Worm (Caenorhabditis elegans) whole organism, young adult: ENCODE results near the gene srxa-6.

Experiments used
- F33H1.4 ChIP-seq: fragments of 200-800 bp; sonication (Bioruptor generic); IDR thresholded peaks from 2 replicates; pipeline ENCODE4 v1.3.6; 2022; ENCODE audit warnings: missing genetic modification reagents, missing genetic modification characterization, missing compliant biosample characterization
- Y53F4B.3 ChIP-seq: fragments of 200-800 bp; sonication (Bioruptor generic); IDR thresholded peaks from 2 replicates; pipeline ENCODE4 v1.3.6; 2022; ENCODE audit warnings: missing genetic modification reagents, missing genetic modification characterization, missing compliant biosample characterization
- ama-1 ChIP-seq, 3 experiments: fragments of 150-350 bp in 1 of 3; sonication (generic microtip) in 2 of 3; optimal IDR thresholded peaks; 2 replicates each; lab custom pipeline; 2014 to 2018; ENCODE audit warnings: missing biosample characterization in 2 of 3, missing genetic modification characterization in 2 of 3, missing genetic modification reagents in 2 of 3
- bed-1 ChIP-seq: fragments of 200-800 bp; sonication (Bioruptor generic); IDR thresholded peaks from 2 replicates; pipeline ENCODE4 v1.3.6; 2022; ENCODE audit warnings: missing genetic modification reagents, missing genetic modification characterization, missing compliant biosample characterization
- ceh-58 ChIP-seq: fragments of 200-800 bp; sonication (Bioruptor generic); IDR thresholded peaks from 2 replicates; pipeline ENCODE4 v1.3.6; 2022; ENCODE audit warnings: missing genetic modification characterization, missing compliant biosample characterization
- efl-1 ChIP-seq: fragments of 150-350 bp; optimal IDR thresholded peaks from 2 replicates; lab custom pipeline; 2014; ENCODE audit warnings: missing biosample characterization, missing genetic modification reagents, missing genetic modification characterization
- let-526 ChIP-seq: fragments of 200-800 bp; sonication (Bioruptor generic); IDR thresholded peaks from 2 replicates; pipeline ENCODE4 v1.3.6; 2022; ENCODE audit warnings: missing genetic modification reagents, missing genetic modification characterization, missing compliant biosample characterization
- let-607 ChIP-seq, 2 experiments: fragments of 200-800 bp in 1 of 2; sonication (Bioruptor generic) in 1 of 2; sonication (generic microtip) in 1 of 2; optimal IDR thresholded peaks; 2 replicates each; lab custom pipeline; 2016 to 2018; ENCODE audit warnings: mild to moderate bottlenecking in 2 of 2, missing compliant biosample characterization in 2 of 2, missing genetic modification characterization in 2 of 2, moderate library complexity in 2 of 2, missing genotype in 1 of 2
- lin-26 ChIP-seq: fragments of 200-800 bp; sonication (Bioruptor generic); IDR thresholded peaks from 2 replicates; pipeline ENCODE4 v1.3.6; 2022; ENCODE audit warnings: missing genetic modification reagents, missing genetic modification characterization, missing compliant biosample characterization
- lin-35 ChIP-seq, 3 experiments: fragments of 150-350 bp in 2 of 3; sonication (generic microtip) in 1 of 3; optimal IDR thresholded peaks; 2 replicates each; lab custom pipeline; 2014 to 2018; ENCODE audit warnings: missing biosample characterization in 3 of 3, missing genetic modification characterization in 3 of 3, missing genetic modification reagents in 3 of 3
- lsy-27 ChIP-seq: sonication (generic microtip); optimal IDR thresholded peaks from 2 replicates; lab custom pipeline; 2017; ENCODE audit warnings: missing genetic modification characterization, mild to moderate bottlenecking, missing compliant biosample characterization, antibody characterized with exemption, missing genotype, borderline replicate concordance; ENCODE audit not compliant: insufficient read depth
- snpc-4 ChIP-seq, 5 experiments: fragments of 150-350 bp in 1 of 5; sonication (generic microtip) in 4 of 5; optimal IDR thresholded peaks; 2 replicates each; lab custom pipeline; 2014 to 2018; ENCODE audit warnings: missing genetic modification characterization in 5 of 5, missing biosample characterization in 3 of 5, antibody characterized with exemption in 2 of 5, mild to moderate bottlenecking in 2 of 5, missing compliant biosample characterization in 2 of 5, missing genotype in 2 of 5, moderate library complexity in 2 of 5, missing genetic modification reagents in 1 of 5
- ztf-22 ChIP-seq: fragments of 200-800 bp; sonication (Bioruptor generic); optimal IDR thresholded peaks from 2 replicates; lab custom pipeline; 2018; ENCODE audit warnings: mild to moderate bottlenecking, missing genetic modification characterization, moderate library complexity, missing compliant biosample characterization

ce11 chrV:20778886-20779285, 44.1 kb downstream of the srxa-6 start:
- TF ChIP-seq lsy-27 (tag; lab: Kevin White, UChicago) (no peak), Y53F4B.3 (GFP tag; lab: Robert Waterston, UW) (no peak), lin-35 (GFP tag; optimal IDR thresholded peaks at IDR 0.05; lab: Kevin White, UChicago) (no peak), ceh-58 (GFP tag; lab: Robert Waterston, UW) (no peak), let-607 (tag; optimal IDR thresholded peaks at IDR 0.05; lab: Kevin White, UChicago) (no peak), snpc-4 (GFP tag; optimal IDR thresholded peaks at IDR 0.05; lab: Kevin White, UChicago) (no peak), snpc-4 (tag; optimal IDR thresholded peaks at IDR 0.05; lab: Kevin White, UChicago) (no peak), bed-1 (GFP tag; lab: Robert Waterston, UW) (no peak), let-526 (no peak), efl-1 (GFP tag; lab: Kevin White, UChicago) (no peak), ama-1 (optimal IDR thresholded peaks at IDR 0.05; lab: Kevin White, UChicago) (no peak), ama-1 (GFP tag; optimal IDR thresholded peaks at IDR 0.05; lab: Kevin White, UChicago) (no peak), F33H1.4 (no peak), ztf-22 (GFP tag; lab: Kevin White, UChicago) (no peak), lin-26 (GFP tag; lab: Robert Waterston, UW) (no peak)
